Fruit fly (Drosophila melanogaster) whole organism, embryonic: Measurements from ENCODE around the gene Ldaf1.

Experiments used
- Antp ChIP-seq: fragments of 200-800 bp; sonication (Bioruptor generic); optimal IDR thresholded peaks from 3 replicates; lab custom pipeline; 2016; ENCODE audit warnings: missing biosample characterization, missing genetic modification characterization
- CG11398 ChIP-seq: fragments of 200-800 bp; sonication (Bioruptor generic); optimal IDR thresholded peaks from 2 replicates; lab custom pipeline; 2016; ENCODE audit warnings: missing biosample characterization, missing genetic modification characterization
- CG11696 ChIP-seq: fragments of 200-800 bp; sonication (Bioruptor generic); IDR thresholded peaks from 2 replicates; pipeline ENCODE4 v1.3.6; 2022; ENCODE audit warnings: missing biosample characterization, missing genetic modification characterization
- CG15696 ChIP-seq: fragments of 200-800 bp; sonication (Bioruptor generic); optimal IDR thresholded peaks from 2 replicates; lab custom pipeline; 2019; ENCODE audit warnings: missing biosample characterization, mild to moderate bottlenecking, missing genetic modification characterization, moderate library complexity
- CG1602 ChIP-seq: fragments of 200-800 bp; sonication (Bioruptor generic); optimal IDR thresholded peaks from 3 replicates; lab custom pipeline; 2016; ENCODE audit warnings: missing biosample characterization, missing genetic modification characterization
- CG16813 ChIP-seq: fragments of 200-800 bp; sonication (Bioruptor generic); IDR thresholded peaks from 3 replicates; pipeline ENCODE4 v1.3.6; 2022; ENCODE audit warnings: missing biosample characterization, missing genetic modification characterization; ENCODE audit not compliant: partially characterized antibody
- CG17359 ChIP-seq: fragments of 200-800 bp; sonication (Bioruptor generic); optimal IDR thresholded peaks from 3 replicates; lab custom pipeline; 2018; ENCODE audit warnings: missing biosample characterization, mild to moderate bottlenecking, missing genetic modification characterization, moderate library complexity
- CG17829 ChIP-seq: fragments of 200-800 bp; optimal IDR thresholded peaks from 2 replicates; lab custom pipeline; 2019; ENCODE audit warnings: missing biosample characterization, mild to moderate bottlenecking, missing genetic modification characterization, moderate library complexity
- CG30403 ChIP-seq: fragments of 200-800 bp; sonication (Bioruptor generic); optimal IDR thresholded peaks from 3 replicates; lab custom pipeline; 2016; ENCODE audit warnings: missing biosample characterization, missing genetic modification characterization
- CG3407 ChIP-seq: fragments of 200-800 bp; sonication (Bioruptor generic); optimal IDR thresholded peaks from 2 replicates; lab custom pipeline; 2018; ENCODE audit warnings: missing biosample characterization, mild to moderate bottlenecking, missing genetic modification characterization
- CG34376 ChIP-seq: fragments of 200-800 bp; sonication (Bioruptor generic); optimal IDR thresholded peaks from 2 replicates; lab custom pipeline; 2018; ENCODE audit warnings: missing biosample characterization, mild to moderate bottlenecking, missing genetic modification characterization
- CG3838 ChIP-seq: fragments of 200-800 bp; sonication (Bioruptor generic); optimal IDR thresholded peaks from 3 replicates; lab custom pipeline; 2016; ENCODE audit warnings: missing biosample characterization, missing genetic modification characterization
- CG4854 ChIP-seq: fragments of 200-800 bp; sonication (Bioruptor generic); optimal IDR thresholded peaks from 2 replicates; lab custom pipeline; 2016; ENCODE audit warnings: missing biosample characterization, missing genetic modification characterization, inconsistent platforms
- CG7556 ChIP-seq: fragments of 200-800 bp; sonication (Bioruptor generic); optimal IDR thresholded peaks from 2 replicates; lab custom pipeline; 2017; ENCODE audit warnings: missing biosample characterization, mild to moderate bottlenecking, missing genetic modification characterization
- CG8281 ChIP-seq: fragments of 200-800 bp; sonication (Bioruptor generic); optimal IDR thresholded peaks from 2 replicates; lab custom pipeline; 2018; ENCODE audit warnings: missing biosample characterization, mild to moderate bottlenecking, missing genetic modification characterization, moderate library complexity
- Camta ChIP-seq: fragments of 200-800 bp; sonication (Bioruptor generic); optimal IDR thresholded peaks from 2 replicates; lab custom pipeline; 2016; ENCODE audit warnings: missing biosample characterization, missing genetic modification characterization
- CoRest ChIP-seq: fragments of 200-800 bp; sonication (Bioruptor generic); optimal IDR thresholded peaks from 3 replicates; lab custom pipeline; 2018; ENCODE audit warnings: missing biosample characterization, mild to moderate bottlenecking, missing genetic modification characterization, moderate library complexity
- Dfd ChIP-seq, 2 experiments: fragments of >200 bp; optimal IDR thresholded peaks; 2 replicates each; lab custom pipeline; 2017; ENCODE audit warnings: missing biosample characterization in 2 of 2, missing genetic modification characterization in 2 of 2
- E2f1 ChIP-seq: fragments of 200-800 bp; sonication (Bioruptor generic); IDR thresholded peaks from 2 replicates; pipeline ENCODE4 v1.3.6; 2022; ENCODE audit warnings: missing biosample characterization, missing genetic modification characterization
- Fer2 ChIP-seq: fragments of 200-800 bp; sonication (Bioruptor generic); optimal IDR thresholded peaks from 2 replicates; lab custom pipeline; 2018; ENCODE audit warnings: missing biosample characterization, mild to moderate bottlenecking, missing genetic modification characterization, moderate library complexity
- Gsc ChIP-seq: fragments of 200-800 bp; sonication (Bioruptor generic); IDR thresholded peaks from 2 replicates; pipeline ENCODE4 v1.3.6; 2022; ENCODE audit warnings: missing biosample characterization, missing genetic modification characterization
- H15 ChIP-seq: fragments of 200-800 bp; sonication (Bioruptor generic); IDR thresholded peaks from 3 replicates; pipeline ENCODE4 v1.3.6; 2022; ENCODE audit warnings: missing biosample characterization, missing genetic modification characterization
- HLH3B ChIP-seq: fragments of 200-800 bp; sonication (Bioruptor generic); IDR thresholded peaks from 2 replicates; pipeline ENCODE4 v1.3.6; 2022; ENCODE audit warnings: missing biosample characterization, missing genetic modification characterization
- HLH4C ChIP-seq: fragments of 200-800 bp; sonication (Bioruptor generic); IDR thresholded peaks from 3 replicates; pipeline ENCODE4 v1.3.6; 2022; ENCODE audit warnings: missing biosample characterization, missing genetic modification characterization; ENCODE audit not compliant: partially characterized antibody
- Hr3 ChIP-seq: fragments of 200-800 bp; sonication (Bioruptor generic); optimal IDR thresholded peaks from 3 replicates; lab custom pipeline; 2016; ENCODE audit warnings: missing biosample characterization, missing genetic modification characterization
- Meics ChIP-seq: fragments of 200-800 bp; sonication (Bioruptor generic); optimal IDR thresholded peaks from 2 replicates; lab custom pipeline; 2017; ENCODE audit warnings: missing biosample characterization, mild to moderate bottlenecking, missing genetic modification characterization
- NFAT ChIP-seq: fragments of 200-800 bp; sonication (Bioruptor generic); IDR thresholded peaks from 2 replicates; pipeline ENCODE4 v1.3.6; 2022; ENCODE audit warnings: missing biosample characterization, missing genetic modification characterization
- NK7.1 ChIP-seq: fragments of 200-800 bp; sonication (Bioruptor generic); optimal IDR thresholded peaks from 3 replicates; lab custom pipeline; 2016; ENCODE audit warnings: missing biosample characterization, missing genetic modification characterization
- abd-A ChIP-seq: fragments of 200-800 bp; sonication (Bioruptor generic); optimal IDR thresholded peaks from 3 replicates; lab custom pipeline; 2019; ENCODE audit warnings: missing biosample characterization, mild to moderate bottlenecking, missing genetic modification characterization, moderate library complexity
- bcd ChIP-seq: fragments of 200-800 bp; sonication (Bioruptor generic); optimal IDR thresholded peaks from 2 replicates; lab custom pipeline; 2017; ENCODE audit warnings: missing biosample characterization, mild to moderate bottlenecking, missing genetic modification characterization
- btn ChIP-seq: fragments of 200-800 bp; sonication (Bioruptor generic); optimal IDR thresholded peaks from 2 replicates; lab custom pipeline; 2016; ENCODE audit warnings: missing biosample characterization, missing genetic modification characterization
- chif ChIP-seq, 2 experiments: fragments of 200-800 bp; sonication (Bioruptor generic); optimal IDR thresholded peaks; 3 replicates each; lab custom pipeline; 2016; ENCODE audit warnings: missing biosample characterization in 2 of 2, missing genetic modification characterization in 2 of 2
- crp ChIP-seq, 2 experiments: fragments of 200-800 bp; sonication (Bioruptor generic); optimal IDR thresholded peaks; 2 replicates in 1 of 2; 3 replicates in 1 of 2; lab custom pipeline; 2017; ENCODE audit warnings: missing biosample characterization in 2 of 2, missing genetic modification characterization in 2 of 2, mild to moderate bottlenecking in 1 of 2, moderate library complexity in 1 of 2
- dpn ChIP-seq, 2 experiments: fragments of 200-800 bp; sonication (Bioruptor generic); optimal IDR thresholded peaks; 3 replicates each; lab custom pipeline; 2016; ENCODE audit warnings: missing biosample characterization in 2 of 2, missing genetic modification characterization in 2 of 2
- emc ChIP-seq: fragments of 200-800 bp; sonication (Bioruptor generic); optimal IDR thresholded peaks from 2 replicates; lab custom pipeline; 2016; ENCODE audit warnings: missing biosample characterization, missing genetic modification characterization
- ems ChIP-seq: fragments of 200-800 bp; sonication (Bioruptor generic); optimal IDR thresholded peaks from 3 replicates; lab custom pipeline; 2016; ENCODE audit warnings: missing biosample characterization, missing genetic modification characterization
- fd102C ChIP-seq: fragments of 200-800 bp; sonication (Bioruptor generic); optimal IDR thresholded peaks from 2 replicates; lab custom pipeline; 2018; ENCODE audit warnings: missing biosample characterization, mild to moderate bottlenecking, missing genetic modification characterization, moderate library complexity
- gcm ChIP-seq: fragments of 200-800 bp; sonication (Bioruptor generic); optimal IDR thresholded peaks from 2 replicates; lab custom pipeline; 2019; ENCODE audit warnings: missing biosample characterization, mild to moderate bottlenecking, missing genetic modification characterization, moderate library complexity
- jing ChIP-seq: fragments of 200-800 bp; sonication (Bioruptor generic); optimal IDR thresholded peaks from 2 replicates; lab custom pipeline; 2018; ENCODE audit warnings: missing biosample characterization, mild to moderate bottlenecking, missing genetic modification characterization
- kay ChIP-seq: fragments of 200-800 bp; sonication (Bioruptor generic); optimal IDR thresholded peaks from 2 replicates; lab custom pipeline; 2016; ENCODE audit warnings: missing biosample characterization, missing genetic modification characterization
- lmd ChIP-seq: fragments of 200-800 bp; sonication (Bioruptor generic); IDR thresholded peaks from 2 replicates; pipeline ENCODE4 v1.3.6; 2022; ENCODE audit warnings: missing biosample characterization, missing genetic modification characterization
- org-1 ChIP-seq: fragments of 200-800 bp; sonication (Bioruptor generic); optimal IDR thresholded peaks from 2 replicates; lab custom pipeline; 2017; ENCODE audit warnings: missing biosample characterization, missing genetic modification characterization
- peb ChIP-seq: fragments of 200-800 bp; sonication (Bioruptor generic); IDR thresholded peaks from 2 replicates; pipeline ENCODE4 v1.3.6; 2022; ENCODE audit warnings: missing biosample characterization, missing genetic modification characterization
- salm ChIP-seq: fragments of 200-800 bp; sonication (Bioruptor generic); optimal IDR thresholded peaks from 2 replicates; lab custom pipeline; 2018; ENCODE audit warnings: missing biosample characterization, mild to moderate bottlenecking, missing genetic modification characterization
- sd ChIP-seq: fragments of 200-800 bp; sonication (Bioruptor generic); optimal IDR thresholded peaks from 3 replicates; lab custom pipeline; 2018; ENCODE audit warnings: missing biosample characterization, mild to moderate bottlenecking, missing genetic modification characterization, moderate library complexity
- seq ChIP-seq: fragments of 200-800 bp; sonication (Bioruptor generic); IDR thresholded peaks from 2 replicates; pipeline ENCODE4 v1.3.6; 2022; ENCODE audit warnings: missing biosample characterization, missing genetic modification characterization
- shn ChIP-seq: fragments of 200-800 bp; sonication (Bioruptor generic); optimal IDR thresholded peaks from 3 replicates; lab custom pipeline; 2016; ENCODE audit warnings: missing biosample characterization, missing genetic modification characterization
- sisA ChIP-seq: fragments of 200-800 bp; sonication (Bioruptor generic); IDR thresholded peaks from 2 replicates; pipeline ENCODE4 v1.3.6; 2022; ENCODE audit warnings: missing biosample characterization, missing genetic modification characterization
- stc ChIP-seq: fragments of 200-800 bp; sonication (Bioruptor generic); IDR thresholded peaks from 2 replicates; pipeline ENCODE4 v1.3.6; 2022; ENCODE audit warnings: missing biosample characterization, missing genetic modification characterization
- tgo ChIP-seq: fragments of 200-800 bp; sonication (Bioruptor generic); IDR thresholded peaks from 3 replicates; pipeline ENCODE4 v1.3.6; 2022; ENCODE audit warnings: missing biosample characterization, missing genetic modification characterization
- wdn ChIP-seq: fragments of 200-800 bp; sonication (Bioruptor generic); IDR thresholded peaks from 2 replicates; pipeline ENCODE4 v1.3.6; 2022; ENCODE audit warnings: missing biosample characterization, missing genetic modification characterization

The Ldaf1 gene

dm6 chrX:1854070-1854469 is 47.6 kb downstream of the Ldaf1 start (continued):
- TF ChIP-seq CG34376 (GFP tag; lab: Kevin White, UChicago) = peak; percentile 92
- TF ChIP-seq Dfd (GFP tag; optimal IDR thresholded peaks at IDR 0.05; lab: Kevin White, UChicago) = no peak
- TF ChIP-seq CG4854 (GFP tag; lab: Kevin White, UChicago) = peak; percentile 72
- TF ChIP-seq btn = peak; percentile 21
- TF ChIP-seq tgo (GFP tag; lab: Robert Waterston, UW) = peak; percentile 47; the same call in 1 of the 3 replicates
- TF ChIP-seq NFAT (GFP tag; lab: Robert Waterston, UW) = peak; percentile 60
- peak; percentile 62; the same call in 1 of the 2 replicates for TF ChIP-seq E2f1 (GFP tag; lab: Robert Waterston, UW)
- peak; percentile 74; the same call in 1 of the 2 replicates for TF ChIP-seq HLH3B (GFP tag; lab: Robert Waterston, UW)
- no peak for TF ChIP-seq sisA (GFP tag; lab: Robert Waterston, UW)
- no peak for TF ChIP-seq CG16813 (GFP tag; lab: Robert Waterston, UW)
- no peak for TF ChIP-seq salm
- TF ChIP-seq CG15696 (tag; lab: Kevin White, UChicago) = no peak
- peak; percentile 9 for TF ChIP-seq CG3407
- no peak for TF ChIP-seq CG8281
- no peak for TF ChIP-seq H15
- TF ChIP-seq Meics (GFP tag; lab: Kevin White, UChicago) = peak; percentile 81
- TF ChIP-seq CG17359 = peak; percentile 55
- no peak; the same call in 1 of the 2 replicates for TF ChIP-seq lmd (GFP tag; lab: Robert Waterston, UW)
- TF ChIP-seq CoRest = peak; percentile 15
- TF ChIP-seq CG11696 = 0 out of 2 replicates have a peak, but pooled peaks have one; percentile 49
- no peak for TF ChIP-seq gcm (GFP tag; lab: Kevin White, UChicago)
- no peak for TF ChIP-seq fd102C
- TF ChIP-seq stc (GFP tag; lab: Robert Waterston, UW) = 0 out of 2 replicates have a peak, but pooled peaks have one; percentile 9
- no peak for TF ChIP-seq CG17829 (tag; lab: Kevin White, UChicago)
- no peak for TF ChIP-seq CG1602 (GFP tag; lab: Kevin White, UChicago)
- no peak for TF ChIP-seq peb (GFP tag; lab: Robert Waterston, UW)
- no peak for TF ChIP-seq Gsc (GFP tag; lab: Robert Waterston, UW)
- TF ChIP-seq org-1 (GFP tag; lab: Kevin White, UChicago) = peak; percentile 76
- TF ChIP-seq seq (GFP tag; lab: Robert Waterston, UW) = peak; percentile 88
- TF ChIP-seq abd-A (tag; lab: Kevin White, UChicago) = no peak
- peak; percentile 8 for TF ChIP-seq CG30403
- TF ChIP-seq Camta (GFP tag; lab: Kevin White, UChicago) = peak; percentile 59
- TF ChIP-seq Hr3 (GFP tag; lab: Kevin White, UChicago) = no peak
- TF ChIP-seq emc (GFP tag; lab: Kevin White, UChicago) = no peak
- peak; percentile 31 for TF ChIP-seq ems
- TF ChIP-seq shn = peak; percentile 16
- TF ChIP-seq sd (tag; lab: Kevin White, UChicago) = peak; percentile 56
- TF ChIP-seq CG7556 (GFP tag; lab: Kevin White, UChicago) = peak; percentile 72
- TF ChIP-seq CG3838 (GFP tag; lab: Kevin White, UChicago) = peak; percentile 42
- TF ChIP-seq chif (GFP tag; optimal IDR thresholded peaks at IDR 0.05; lab: Kevin White, UChicago) = peak in 1 of 2 experiments; percentile 53
- TF ChIP-seq kay = peak; percentile 10
- peak; percentile 21 to 77 for TF ChIP-seq dpn (GFP tag; optimal IDR thresholded peaks at IDR 0.05; lab: Kevin White, UChicago)
- TF ChIP-seq wdn (GFP tag; lab: Robert Waterston, UW) = peak; percentile 60; the same call in 1 of the 2 replicates
- TF ChIP-seq HLH4C (GFP tag; lab: Robert Waterston, UW) = no peak
- TF ChIP-seq crp (GFP tag; optimal IDR thresholded peaks at IDR 0.05; lab: Kevin White, UChicago) = no peak
- peak; percentile 51 for TF ChIP-seq Fer2 (tag; lab: Kevin White, UChicago)
- TF ChIP-seq NK7.1 (GFP tag; lab: Kevin White, UChicago) = peak; percentile 64
- TF ChIP-seq CG11398 (GFP tag; lab: Kevin White, UChicago) = peak; percentile 67
- TF ChIP-seq jing (GFP tag; lab: Kevin White, UChicago) = no peak
- TF ChIP-seq Antp (GFP tag; lab: Kevin White, UChicago) = peak; percentile 46
- peak; percentile 54 for TF ChIP-seq bcd
